Worm (Caenorhabditis elegans) whole organism, L4 larva: ENCODE data around the gene srd-2.

Experiments
- fkh-10 ChIP-seq: fragments of 150-350 bp; optimal IDR thresholded peaks from 2 replicates; lab custom pipeline; 2014; ENCODE audit warnings: missing biosample characterization, missing genetic modification reagents, missing genetic modification characterization
- unc-62 ChIP-seq, 3 experiments: fragments of 150-350 bp in 1 of 3; sonication (generic microtip); optimal IDR thresholded peaks in 2 of 3; peaks in 1 of 3; 1 replicate in 1 of 3; 2 replicates in 2 of 3; lab custom pipeline; 2014 to 2017; ENCODE audit warnings: missing biosample characterization in 3 of 3, missing genetic modification characterization in 3 of 3, missing genetic modification reagents in 3 of 3, missing genotype in 1 of 3

DNA sequence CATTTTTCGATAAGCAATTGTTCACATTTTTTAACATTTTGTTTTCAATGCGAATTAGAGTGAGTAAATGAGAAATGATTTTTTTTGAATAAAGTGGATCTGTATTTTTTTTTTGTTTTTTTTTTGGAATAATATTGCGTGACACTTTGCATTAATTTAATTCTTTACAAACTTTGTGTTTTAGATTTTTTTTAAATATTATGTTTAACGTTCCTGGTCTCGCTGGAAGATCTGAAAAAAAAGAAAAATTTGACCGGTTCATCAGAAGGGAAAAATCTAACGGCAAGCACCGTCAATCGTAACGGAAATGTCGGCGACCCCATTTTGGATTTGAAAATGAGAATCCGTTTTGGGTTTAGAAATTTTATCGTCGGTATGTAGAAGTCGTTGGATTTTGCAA lies 1.7 kb upstream of the srd-2 start, which contains the start of gene cdc-25.4:
- TF ChIP-seq fkh-10 (GFP tag; lab: Kevin White, UChicago): no peak
- TF ChIP-seq unc-62 (GFP tag; optimal IDR thresholded peaks at IDR 0.05 in 1 of 2; lab: Kevin White, UChicago): no peak
- no peak for TF ChIP-seq unc-62 (tag; optimal IDR thresholded peaks at IDR 0.05; lab: Kevin White, UChicago)
